Fruit fly (Drosophila melanogaster) whole organism, embryonic: ENCODE data around the gene CG34258.

Experiments
- B-H2 ChIP-seq: fragments of 200-800 bp; sonication (Bioruptor generic); optimal IDR thresholded peaks from 2 replicates; lab custom pipeline; 2018; ENCODE audit warnings: missing biosample characterization, mild to moderate bottlenecking, missing genetic modification characterization
- Bgb ChIP-seq: fragments of 200-800 bp; sonication (Bioruptor generic); IDR thresholded peaks from 2 replicates; pipeline ENCODE4 v1.3.6; 2022; ENCODE audit warnings: missing biosample characterization, missing genetic modification characterization; ENCODE audit not compliant: partially characterized antibody
- CG10321 ChIP-seq: fragments of 200-800 bp; sonication (Bioruptor generic); IDR thresholded peaks from 2 replicates; pipeline ENCODE4 v1.3.6; 2022; ENCODE audit warnings: missing biosample characterization, missing genetic modification characterization
- CG12104 ChIP-seq: fragments of 200-800 bp; sonication (Bioruptor generic); optimal IDR thresholded peaks from 3 replicates; lab custom pipeline; 2016; ENCODE audit warnings: missing biosample characterization, missing genetic modification characterization
- CG12659 ChIP-seq: fragments of 200-800 bp; sonication (Bioruptor generic); optimal IDR thresholded peaks from 3 replicates; lab custom pipeline; 2017; ENCODE audit warnings: mild to moderate bottlenecking, missing biosample characterization, missing genetic modification reagents, missing genetic modification characterization
- CG12744 ChIP-seq: fragments of 200-800 bp; sonication (Bioruptor generic); optimal IDR thresholded peaks from 2 replicates; lab custom pipeline; 2016; ENCODE audit warnings: missing biosample characterization, missing genetic modification characterization
- CG12769 ChIP-seq: fragments of 200-800 bp; sonication (Bioruptor generic); optimal IDR thresholded peaks from 2 replicates; lab custom pipeline; 2019; ENCODE audit warnings: missing biosample characterization, mild to moderate bottlenecking, missing genetic modification characterization, moderate library complexity
- CG13424 ChIP-seq: fragments of 200-800 bp; sonication (Bioruptor generic); optimal IDR thresholded peaks from 2 replicates; lab custom pipeline; 2019; ENCODE audit warnings: missing biosample characterization, mild to moderate bottlenecking, missing genetic modification characterization, moderate library complexity
- CG14965 ChIP-seq: fragments of 200-800 bp; sonication (Bioruptor generic); optimal IDR thresholded peaks from 2 replicates; lab custom pipeline; 2016; ENCODE audit warnings: missing biosample characterization, missing genetic modification characterization, borderline replicate concordance
- CG1602 ChIP-seq: fragments of 200-800 bp; sonication (Bioruptor generic); optimal IDR thresholded peaks from 3 replicates; lab custom pipeline; 2016; ENCODE audit warnings: missing biosample characterization, missing genetic modification characterization
- CG31224 ChIP-seq: fragments of 200-800 bp; sonication (Bioruptor generic); IDR thresholded peaks from 2 replicates; pipeline ENCODE4 v1.3.6; 2022; ENCODE audit warnings: missing biosample characterization, missing genetic modification characterization
- CG33213 ChIP-seq: fragments of 200-800 bp; sonication (Bioruptor generic); optimal IDR thresholded peaks from 3 replicates; lab custom pipeline; 2016; ENCODE audit warnings: missing biosample characterization, missing genetic modification characterization
- CG3847 ChIP-seq: fragments of 200-800 bp; sonication (Bioruptor generic); IDR thresholded peaks from 2 replicates; pipeline ENCODE4 v1.3.6; 2022; ENCODE audit warnings: missing biosample characterization, missing genetic modification characterization
- CG3995 ChIP-seq: fragments of 200-800 bp; sonication (Bioruptor generic); optimal IDR thresholded peaks from 3 replicates; lab custom pipeline; 2016; ENCODE audit warnings: missing biosample characterization, missing genetic modification characterization
- CG4424 ChIP-seq: fragments of 200-800 bp; sonication (Bioruptor generic); optimal IDR thresholded peaks from 3 replicates; lab custom pipeline; 2016; ENCODE audit warnings: missing biosample characterization, missing genetic modification characterization
- CG6654 ChIP-seq: fragments of 200-800 bp; sonication (Bioruptor generic); optimal IDR thresholded peaks from 2 replicates; lab custom pipeline; 2017; ENCODE audit warnings: missing biosample characterization, mild to moderate bottlenecking, missing genetic modification characterization
- CG7556 ChIP-seq: fragments of 200-800 bp; sonication (Bioruptor generic); optimal IDR thresholded peaks from 2 replicates; lab custom pipeline; 2017; ENCODE audit warnings: missing biosample characterization, mild to moderate bottlenecking, missing genetic modification characterization
- D19A ChIP-seq: fragments of 200-800 bp; optimal IDR thresholded peaks from 3 replicates; lab custom pipeline; 2019; ENCODE audit warnings: missing biosample characterization, mild to moderate bottlenecking, missing genetic modification characterization, moderate library complexity
- Dek ChIP-seq: fragments of 200-800 bp; sonication (Bioruptor generic); optimal IDR thresholded peaks from 3 replicates; lab custom pipeline; 2019; ENCODE audit warnings: missing biosample characterization, mild to moderate bottlenecking, missing genetic modification characterization, moderate library complexity
- Dfd ChIP-seq, 2 experiments: fragments of >200 bp; optimal IDR thresholded peaks; 2 replicates each; lab custom pipeline; 2017; ENCODE audit warnings: missing biosample characterization in 2 of 2, missing genetic modification characterization in 2 of 2
- Dip3 ChIP-seq: fragments of 200-800 bp; sonication (Bioruptor generic); optimal IDR thresholded peaks from 3 replicates; lab custom pipeline; 2016; ENCODE audit warnings: missing biosample characterization, missing genetic modification characterization
- HHEX ChIP-seq: fragments of 200-800 bp; sonication (Bioruptor generic); optimal IDR thresholded peaks from 3 replicates; lab custom pipeline; 2017; ENCODE audit warnings: missing biosample characterization, mild to moderate bottlenecking, missing genetic modification characterization, missing genetic modification reagents
- HmgZ ChIP-seq: fragments of 200-800 bp; sonication (Bioruptor generic); optimal IDR thresholded peaks from 2 replicates; lab custom pipeline; 2018; ENCODE audit warnings: missing biosample characterization, mild to moderate bottlenecking, missing genetic modification characterization
- Nf-YA ChIP-seq: fragments of 200-800 bp; sonication (Bioruptor generic); IDR thresholded peaks from 2 replicates; pipeline ENCODE4 v1.3.6; 2022; ENCODE audit warnings: missing biosample characterization, missing genetic modification characterization
- NfI ChIP-seq: fragments of 200-800 bp; sonication (Bioruptor generic); optimal IDR thresholded peaks from 3 replicates; lab custom pipeline; 2018; ENCODE audit warnings: missing biosample characterization, mild to moderate bottlenecking, missing genetic modification characterization, moderate library complexity
- Opbp ChIP-seq: fragments of 200-800 bp; sonication (Bioruptor generic); IDR thresholded peaks from 3 replicates; pipeline ENCODE4 v1.3.6; 2022; ENCODE audit warnings: missing biosample characterization, missing genetic modification characterization; ENCODE audit not compliant: partially characterized antibody
- PHDP ChIP-seq: fragments of 200-800 bp; sonication (Bioruptor generic); optimal IDR thresholded peaks from 3 replicates; lab custom pipeline; 2018; ENCODE audit warnings: missing biosample characterization, mild to moderate bottlenecking, missing genetic modification characterization, moderate library complexity
- Ravus ChIP-seq: fragments of 200-800 bp; sonication (Bioruptor generic); IDR thresholded peaks from 2 replicates; pipeline ENCODE4 v1.3.6; 2022; ENCODE audit warnings: missing biosample characterization, missing genetic modification characterization
- Scr ChIP-seq: fragments of 200-800 bp; sonication (Bioruptor generic); IDR thresholded peaks from 2 replicates; pipeline ENCODE4 v1.3.6; 2022; ENCODE audit warnings: missing biosample characterization, missing genetic modification characterization; ENCODE audit not compliant: partially characterized antibody
- Side ChIP-seq: fragments of 200-800 bp; sonication (Bioruptor generic); optimal IDR thresholded peaks from 2 replicates; lab custom pipeline; 2016; ENCODE audit warnings: missing biosample characterization, missing genetic modification characterization
- Sry-β ChIP-seq: fragments of 200-800 bp; sonication (Bioruptor generic); optimal IDR thresholded peaks from 2 replicates; lab custom pipeline; 2018; ENCODE audit warnings: missing biosample characterization, mild to moderate bottlenecking, missing genetic modification characterization, moderate library complexity
- YL-1 ChIP-seq: fragments of 200-800 bp; sonication (Bioruptor generic); optimal IDR thresholded peaks from 3 replicates; lab custom pipeline; 2017; ENCODE audit warnings: missing biosample characterization, mild to moderate bottlenecking, missing genetic modification characterization
- chinmo ChIP-seq: fragments of 200-800 bp; sonication (Bioruptor generic); IDR thresholded peaks from 4 replicates; pipeline ENCODE4 v1.3.6; 2022; ENCODE audit warnings: missing biosample characterization, missing genetic modification characterization; ENCODE audit not compliant: partially characterized antibody
- chm ChIP-seq: fragments of 200-800 bp; sonication (Bioruptor generic); IDR thresholded peaks from 2 replicates; pipeline ENCODE4 v1.3.6; 2022; ENCODE audit warnings: missing biosample characterization, missing genetic modification characterization
- gfzf ChIP-seq: fragments of 200-800 bp; sonication (Bioruptor generic); optimal IDR thresholded peaks from 2 replicates; lab custom pipeline; 2016; ENCODE audit warnings: missing biosample characterization, mild to moderate bottlenecking, missing genetic modification characterization, moderate library complexity
- gsb-n ChIP-seq: fragments of 200-800 bp; sonication (Bioruptor generic); optimal IDR thresholded peaks from 3 replicates; lab custom pipeline; 2018; ENCODE audit warnings: missing biosample characterization, mild to moderate bottlenecking, missing genetic modification characterization
- inv ChIP-seq: fragments of 200-800 bp; sonication (Bioruptor generic); IDR thresholded peaks from 2 replicates; pipeline ENCODE4 v1.3.6; 2022; ENCODE audit warnings: missing biosample characterization, missing genetic modification characterization; ENCODE audit not compliant: partially characterized antibody
- lab ChIP-seq: fragments of 200-800 bp; sonication (Bioruptor generic); optimal IDR thresholded peaks from 3 replicates; lab custom pipeline; 2017; ENCODE audit warnings: missing biosample characterization, missing genetic modification characterization, mild to moderate bottlenecking, moderate library complexity, missing genetic modification reagents
- lilli ChIP-seq: fragments of 200-800 bp; sonication (Bioruptor generic); optimal IDR thresholded peaks from 3 replicates; lab custom pipeline; 2016; ENCODE audit warnings: missing biosample characterization, missing genetic modification characterization
- mirr ChIP-seq: fragments of 200-800 bp; sonication (Bioruptor generic); optimal IDR thresholded peaks from 3 replicates; lab custom pipeline; 2018; ENCODE audit warnings: missing biosample characterization, mild to moderate bottlenecking, missing genetic modification characterization
- nmo ChIP-seq: fragments of 200-800 bp; sonication (Bioruptor generic); optimal IDR thresholded peaks from 2 replicates; lab custom pipeline; 2018; ENCODE audit warnings: missing biosample characterization, mild to moderate bottlenecking, missing genetic modification characterization, moderate library complexity
- nom ChIP-seq: fragments of 200-800 bp; sonication (Bioruptor generic); optimal IDR thresholded peaks from 2 replicates; lab custom pipeline; 2017; ENCODE audit warnings: missing biosample characterization, missing genetic modification characterization, mild to moderate bottlenecking, moderate library complexity, missing genetic modification reagents
- pb ChIP-seq: fragments of 200-800 bp; sonication (Bioruptor generic); optimal IDR thresholded peaks from 3 replicates; lab custom pipeline; 2016; ENCODE audit warnings: missing biosample characterization, missing genetic modification characterization
- pros ChIP-seq: fragments of 200-800 bp; sonication (Bioruptor generic); optimal IDR thresholded peaks from 3 replicates; lab custom pipeline; 2019; ENCODE audit warnings: missing biosample characterization, mild to moderate bottlenecking, missing genetic modification characterization, moderate library complexity
- row ChIP-seq: fragments of 200-800 bp; sonication (Bioruptor generic); IDR thresholded peaks from 3 replicates; pipeline ENCODE4 v1.3.6; 2022; ENCODE audit warnings: missing biosample characterization, missing genetic modification characterization
- shn ChIP-seq: fragments of 200-800 bp; sonication (Bioruptor generic); optimal IDR thresholded peaks from 3 replicates; lab custom pipeline; 2016; ENCODE audit warnings: missing biosample characterization, missing genetic modification characterization
- stwl ChIP-seq: fragments of 200-800 bp; sonication (Bioruptor generic); optimal IDR thresholded peaks from 3 replicates; lab custom pipeline; 2018; ENCODE audit warnings: missing biosample characterization, mild to moderate bottlenecking, missing genetic modification characterization, moderate library complexity
- sug ChIP-seq: fragments of 200-800 bp; optimal IDR thresholded peaks from 2 replicates; lab custom pipeline; 2019; ENCODE audit warnings: missing biosample characterization, mild to moderate bottlenecking, missing genetic modification characterization, moderate library complexity

The CG34258 gene

dm6 chr3L:19909234-19910053 lies 42.3 kb downstream of the CG34258 start (continued):
- TF ChIP-seq lab = no peak
- TF ChIP-seq CG6654 = no peak
- TF ChIP-seq CG7556 = no peak
- TF ChIP-seq nmo = peak; percentile 40
- peak; percentile 92 for TF ChIP-seq gfzf
- no peak for TF ChIP-seq Dek (tag; lab: Kevin White, UChicago)
- TF ChIP-seq CG14965 (GFP tag; lab: Kevin White, UChicago) = no peak
- no peak for TF ChIP-seq lilli (GFP tag; lab: Kevin White, UChicago)
- TF ChIP-seq sug (tag; lab: Kevin White, UChicago) = peak; percentile 35
- TF ChIP-seq row (GFP tag; lab: Robert Waterston, UW) = peak; percentile 38; the same call in 1 of the 3 replicates
- TF ChIP-seq Side = no peak
- TF ChIP-seq chinmo (GFP tag; lab: Robert Waterston, UW) = peak; percentile 77; the same call in 2 of the 4 replicates
- no peak for TF ChIP-seq pros
- peak; percentile 61 for TF ChIP-seq CG12659 (GFP tag; lab: Kevin White, UChicago)
- TF ChIP-seq CG4424 = no peak
- no peak for TF ChIP-seq B-H2 (GFP tag; lab: Kevin White, UChicago)
- no peak for TF ChIP-seq CG12104 (GFP tag; lab: Kevin White, UChicago)
- TF ChIP-seq D19A = peak; percentile 9
- peak; percentile 41 for TF ChIP-seq CG3847 (GFP tag; lab: Robert Waterston, UW)
- TF ChIP-seq Scr (GFP tag; lab: Robert Waterston, UW) = 0 out of 2 replicates have a peak, but pooled peaks have one; percentile 17
- peak; percentile 40 for TF ChIP-seq CG3995 (GFP tag; lab: Kevin White, UChicago)
- TF ChIP-seq Ravus = no peak
- TF ChIP-seq CG10321 = peak; percentile 89
- TF ChIP-seq chm (GFP tag; lab: Robert Waterston, UW) = peak; percentile 60; the same call in 1 of the 2 replicates
- TF ChIP-seq HHEX (GFP tag; lab: Kevin White, UChicago) = peak; percentile 35
- TF ChIP-seq Opbp (GFP tag; lab: Robert Waterston, UW) = peak; percentile 38; the same call in 1 of the 3 replicates
- peak; percentile 29 for TF ChIP-seq PHDP (tag; lab: Kevin White, UChicago)
- no peak for TF ChIP-seq Sry-β (GFP tag; lab: Kevin White, UChicago)
- TF ChIP-seq CG12769 (tag; lab: Kevin White, UChicago) = no peak
- TF ChIP-seq CG31224 (GFP tag; lab: Robert Waterston, UW) = no peak
- no peak for TF ChIP-seq Dip3 (GFP tag; lab: Kevin White, UChicago)
- TF ChIP-seq gsb-n (tag; lab: Kevin White, UChicago) = no peak
- peak; percentile 51 for TF ChIP-seq CG33213
- TF ChIP-seq Nf-YA (GFP tag; lab: Robert Waterston, UW) = no peak
- TF ChIP-seq HmgZ = peak; percentile 33
- TF ChIP-seq CG12744 (GFP tag; lab: Kevin White, UChicago) = no peak
- TF ChIP-seq pb (GFP tag; lab: Kevin White, UChicago) = no peak
- TF ChIP-seq CG13424 (tag; lab: Kevin White, UChicago) = no peak
- peak; percentile 63 for TF ChIP-seq mirr (GFP tag; lab: Kevin White, UChicago)
- peak; percentile 71 for TF ChIP-seq stwl (tag; lab: Kevin White, UChicago)
- TF ChIP-seq nom = no peak
- TF ChIP-seq Bgb (GFP tag; lab: Robert Waterston, UW) = peak; percentile 42; the same call in 1 of the 2 replicates
- peak; percentile 36 for TF ChIP-seq NfI (GFP tag; lab: Kevin White, UChicago)
- no peak for TF ChIP-seq shn (GFP tag; lab: Kevin White, UChicago)
- TF ChIP-seq inv (GFP tag; lab: Robert Waterston, UW) = no peak
- no peak for TF ChIP-seq Dfd (GFP tag; optimal IDR thresholded peaks at IDR 0.05; lab: Kevin White, UChicago)
- no peak for TF ChIP-seq CG1602
- peak; percentile 77 for TF ChIP-seq YL-1 (GFP tag; lab: Kevin White, UChicago)
